Fruit fly (Drosophila melanogaster) whole organism, embryonic: ENCODE data around the gene Gcat.

ENCODE experiments used
- ATbp ChIP-seq: fragments of 200-800 bp; sonication (Bioruptor generic); optimal IDR thresholded peaks from 2 replicates; lab custom pipeline; 2017; ENCODE audit warnings: missing biosample characterization, mild to moderate bottlenecking, missing genetic modification characterization, missing genetic modification reagents
- Bgb ChIP-seq: fragments of 200-800 bp; sonication (Bioruptor generic); IDR thresholded peaks from 2 replicates; pipeline ENCODE4 v1.3.6; 2022; ENCODE audit warnings: missing biosample characterization, missing genetic modification characterization; ENCODE audit not compliant: partially characterized antibody
- BtbVII ChIP-seq: fragments of 200-800 bp; sonication (Bioruptor generic); optimal IDR thresholded peaks from 3 replicates; lab custom pipeline; 2017; ENCODE audit warnings: missing biosample characterization, mild to moderate bottlenecking, missing genetic modification characterization
- CG10147 ChIP-seq: fragments of 200-800 bp; sonication (Bioruptor generic); optimal IDR thresholded peaks from 2 replicates; lab custom pipeline; 2019; ENCODE audit warnings: missing biosample characterization, mild to moderate bottlenecking, missing genetic modification characterization, moderate library complexity
- CG10462 ChIP-seq: fragments of 200-800 bp; sonication (Bioruptor generic); optimal IDR thresholded peaks from 2 replicates; lab custom pipeline; 2016; ENCODE audit warnings: missing biosample characterization, missing genetic modification characterization
- CG10959 ChIP-seq: fragments of 200-800 bp; sonication (Bioruptor generic); IDR thresholded peaks from 2 replicates; pipeline ENCODE4 v1.3.6; 2022; ENCODE audit warnings: missing biosample characterization, missing genetic modification characterization
- CG11560 ChIP-seq: fragments of 200-800 bp; sonication (Bioruptor generic); IDR thresholded peaks from 3 replicates; pipeline ENCODE4 v1.3.6; 2022; ENCODE audit warnings: missing biosample characterization, missing genetic modification characterization
- CG12104 ChIP-seq: fragments of 200-800 bp; sonication (Bioruptor generic); optimal IDR thresholded peaks from 3 replicates; lab custom pipeline; 2016; ENCODE audit warnings: missing biosample characterization, missing genetic modification characterization
- CG1233 ChIP-seq: fragments of 200-800 bp; sonication (Bioruptor generic); optimal IDR thresholded peaks from 4 replicates; lab custom pipeline; 2018; ENCODE audit warnings: missing biosample characterization, mild to moderate bottlenecking, missing genetic modification characterization
- CG13424 ChIP-seq: fragments of 200-800 bp; sonication (Bioruptor generic); optimal IDR thresholded peaks from 2 replicates; lab custom pipeline; 2019; ENCODE audit warnings: missing biosample characterization, mild to moderate bottlenecking, missing genetic modification characterization, moderate library complexity
- CG14667 ChIP-seq: fragments of 200-800 bp; sonication (Bioruptor generic); IDR thresholded peaks from 2 replicates; pipeline ENCODE4 v1.3.6; 2022; ENCODE audit warnings: missing biosample characterization, missing genetic modification characterization
- CG14965 ChIP-seq: fragments of 200-800 bp; sonication (Bioruptor generic); optimal IDR thresholded peaks from 2 replicates; lab custom pipeline; 2016; ENCODE audit warnings: missing biosample characterization, missing genetic modification characterization, borderline replicate concordance
- CG16815 ChIP-seq: fragments of 200-800 bp; sonication (Bioruptor generic); optimal IDR thresholded peaks from 3 replicates; lab custom pipeline; 2017; ENCODE audit warnings: missing biosample characterization, mild to moderate bottlenecking, missing genetic modification characterization
- CG17361 ChIP-seq: fragments of 200-800 bp; sonication (Bioruptor generic); IDR thresholded peaks from 3 replicates; pipeline ENCODE4 v1.3.6; 2022; ENCODE audit warnings: missing biosample characterization, missing genetic modification characterization
- CG18262 ChIP-seq: fragments of 200-800 bp; optimal IDR thresholded peaks from 3 replicates; lab custom pipeline; 2019; ENCODE audit warnings: missing biosample characterization, mild to moderate bottlenecking, missing genetic modification characterization, moderate library complexity
- CG3065 ChIP-seq: fragments of 200-800 bp; sonication (Bioruptor generic); optimal IDR thresholded peaks from 2 replicates; lab custom pipeline; 2016; ENCODE audit warnings: missing biosample characterization, missing genetic modification characterization
- CG3163 ChIP-seq: fragments of 200-800 bp; sonication (Bioruptor generic); optimal IDR thresholded peaks from 3 replicates; lab custom pipeline; 2016; ENCODE audit warnings: missing biosample characterization, missing genetic modification characterization
- CG3995 ChIP-seq: fragments of 200-800 bp; sonication (Bioruptor generic); optimal IDR thresholded peaks from 3 replicates; lab custom pipeline; 2016; ENCODE audit warnings: missing biosample characterization, missing genetic modification characterization
- CG5180 ChIP-seq: fragments of 200-800 bp; sonication (Bioruptor generic); optimal IDR thresholded peaks from 3 replicates; lab custom pipeline; 2017; ENCODE audit warnings: missing biosample characterization, missing genetic modification characterization, mild to moderate bottlenecking, moderate library complexity, missing genetic modification reagents
- CG6683 ChIP-seq: fragments of 200-800 bp; sonication (Bioruptor generic); optimal IDR thresholded peaks from 2 replicates; lab custom pipeline; 2017; ENCODE audit warnings: missing biosample characterization, mild to moderate bottlenecking, missing genetic modification characterization, missing genetic modification reagents
- CG8281 ChIP-seq: fragments of 200-800 bp; sonication (Bioruptor generic); optimal IDR thresholded peaks from 2 replicates; lab custom pipeline; 2018; ENCODE audit warnings: missing biosample characterization, mild to moderate bottlenecking, missing genetic modification characterization, moderate library complexity
- CG9932 ChIP-seq: fragments of 200-800 bp; sonication (Bioruptor generic); IDR thresholded peaks from 2 replicates; pipeline ENCODE4 v1.3.6; 2022; ENCODE audit warnings: missing biosample characterization, missing genetic modification characterization
- Eip74EF ChIP-seq, 2 experiments: fragments of 200-800 bp in 1 of 2; fragments of >200 bp in 1 of 2; sonication (Bioruptor generic) in 1 of 2; optimal IDR thresholded peaks; 2 replicates each; lab custom pipeline; 2017 to 2019; ENCODE audit warnings: missing biosample characterization in 2 of 2, missing genetic modification characterization in 2 of 2, mild to moderate bottlenecking in 1 of 2, moderate library complexity in 1 of 2
- Ets97D ChIP-seq: fragments of 200-800 bp; sonication (Bioruptor generic); optimal IDR thresholded peaks from 3 replicates; lab custom pipeline; 2016; ENCODE audit warnings: missing biosample characterization, missing genetic modification characterization
- HLHmδ ChIP-seq: fragments of 200-800 bp; sonication (Bioruptor generic); optimal IDR thresholded peaks from 2 replicates; lab custom pipeline; 2018; ENCODE audit warnings: missing biosample characterization, mild to moderate bottlenecking, missing genetic modification characterization, moderate library complexity
- HmgZ ChIP-seq: fragments of 200-800 bp; sonication (Bioruptor generic); optimal IDR thresholded peaks from 2 replicates; lab custom pipeline; 2018; ENCODE audit warnings: missing biosample characterization, mild to moderate bottlenecking, missing genetic modification characterization
- NK7.1 ChIP-seq: fragments of 200-800 bp; sonication (Bioruptor generic); optimal IDR thresholded peaks from 3 replicates; lab custom pipeline; 2016; ENCODE audit warnings: missing biosample characterization, missing genetic modification characterization
- Nf-YA ChIP-seq: fragments of 200-800 bp; sonication (Bioruptor generic); IDR thresholded peaks from 2 replicates; pipeline ENCODE4 v1.3.6; 2022; ENCODE audit warnings: missing biosample characterization, missing genetic modification characterization
- Poxn ChIP-seq: fragments of 200-800 bp; sonication (Bioruptor generic); IDR thresholded peaks from 2 replicates; pipeline ENCODE4 v1.3.6; 2022; ENCODE audit warnings: missing biosample characterization, missing genetic modification characterization
- Sin3A ChIP-seq: fragments of >200 bp; optimal IDR thresholded peaks from 2 replicates; lab custom pipeline; 2018
- Taf1 ChIP-seq: fragments of 200-800 bp; sonication (Bioruptor generic); IDR thresholded peaks from 2 replicates; pipeline ENCODE4 v1.3.6; 2022; ENCODE audit warnings: missing biosample characterization, missing genetic modification characterization
- Tbp ChIP-seq: fragments of >200 bp; optimal IDR thresholded peaks from 2 replicates; lab custom pipeline; 2018; ENCODE audit warnings: missing biosample characterization, missing genetic modification characterization
- al ChIP-seq: fragments of 200-800 bp; sonication (Bioruptor generic); IDR thresholded peaks from 2 replicates; pipeline ENCODE4 v1.3.6; 2022; ENCODE audit warnings: missing biosample characterization, missing genetic modification characterization
- ara ChIP-seq: fragments of 200-800 bp; sonication (Bioruptor generic); IDR thresholded peaks from 2 replicates; pipeline ENCODE4 v1.3.6; 2022; ENCODE audit warnings: missing biosample characterization, missing genetic modification characterization
- bcd ChIP-seq: fragments of 200-800 bp; sonication (Bioruptor generic); optimal IDR thresholded peaks from 2 replicates; lab custom pipeline; 2017; ENCODE audit warnings: missing biosample characterization, mild to moderate bottlenecking, missing genetic modification characterization
- br ChIP-seq: fragments of >200 bp; optimal IDR thresholded peaks from 2 replicates; lab custom pipeline; 2017
- ci ChIP-seq: fragments of 200-800 bp; sonication (Bioruptor generic); IDR thresholded peaks from 3 replicates; pipeline ENCODE4 v1.3.6; 2022; ENCODE audit warnings: missing biosample characterization, missing genetic modification characterization
- da ChIP-seq: fragments of 200-800 bp; sonication (Bioruptor generic); optimal IDR thresholded peaks from 2 replicates; lab custom pipeline; 2016; ENCODE audit warnings: missing biosample characterization, missing genetic modification characterization
- dysf ChIP-seq: fragments of 200-800 bp; sonication (Bioruptor generic); IDR thresholded peaks from 3 replicates; pipeline ENCODE4 v1.3.6; 2022; ENCODE audit warnings: missing biosample characterization, missing genetic modification characterization
- ftz-f1 ChIP-seq: fragments of 200-800 bp; sonication (Bioruptor generic); optimal IDR thresholded peaks from 2 replicates; lab custom pipeline; 2016; ENCODE audit warnings: missing biosample characterization, missing genetic modification characterization
- gce ChIP-seq: fragments of 200-800 bp; sonication (Bioruptor generic); IDR thresholded peaks from 3 replicates; pipeline ENCODE4 v1.3.6; 2022; ENCODE audit warnings: missing biosample characterization, missing genetic modification characterization
- ind ChIP-seq: fragments of 200-800 bp; sonication (Bioruptor generic); optimal IDR thresholded peaks from 3 replicates; lab custom pipeline; 2016; ENCODE audit warnings: missing biosample characterization, missing genetic modification characterization
- lmd ChIP-seq: fragments of 200-800 bp; sonication (Bioruptor generic); IDR thresholded peaks from 2 replicates; pipeline ENCODE4 v1.3.6; 2022; ENCODE audit warnings: missing biosample characterization, missing genetic modification characterization
- nom ChIP-seq: fragments of 200-800 bp; sonication (Bioruptor generic); optimal IDR thresholded peaks from 2 replicates; lab custom pipeline; 2017; ENCODE audit warnings: missing biosample characterization, missing genetic modification characterization, mild to moderate bottlenecking, moderate library complexity, missing genetic modification reagents
- org-1 ChIP-seq: fragments of 200-800 bp; sonication (Bioruptor generic); optimal IDR thresholded peaks from 2 replicates; lab custom pipeline; 2017; ENCODE audit warnings: missing biosample characterization, missing genetic modification characterization
- otp ChIP-seq: fragments of 200-800 bp; sonication (Bioruptor generic); IDR thresholded peaks from 3 replicates; pipeline ENCODE4, ENCODE4 v1.3.6; 2022; ENCODE audit warnings: missing biosample characterization, missing genetic modification characterization
- phol ChIP-seq: fragments of 200-800 bp; sonication (Bioruptor generic); optimal IDR thresholded peaks from 3 replicates; lab custom pipeline; 2018; ENCODE audit warnings: missing biosample characterization, mild to moderate bottlenecking, missing genetic modification characterization, moderate library complexity
- pita ChIP-seq: fragments of 200-800 bp; sonication (Bioruptor generic); optimal IDR thresholded peaks from 2 replicates; lab custom pipeline; 2017; ENCODE audit warnings: missing biosample characterization, mild to moderate bottlenecking, missing genetic modification characterization
- pros ChIP-seq: fragments of 200-800 bp; sonication (Bioruptor generic); optimal IDR thresholded peaks from 3 replicates; lab custom pipeline; 2019; ENCODE audit warnings: missing biosample characterization, mild to moderate bottlenecking, missing genetic modification characterization, moderate library complexity
- slp2 ChIP-seq: fragments of 200-800 bp; sonication (Bioruptor generic); optimal IDR thresholded peaks from 2 replicates; lab custom pipeline; 2016; ENCODE audit warnings: missing biosample characterization, missing genetic modification characterization
- sqz ChIP-seq: fragments of 200-800 bp; sonication (Bioruptor generic); optimal IDR thresholded peaks from 3 replicates; lab custom pipeline; 2018; ENCODE audit warnings: missing biosample characterization, mild to moderate bottlenecking, missing genetic modification characterization
- unpg ChIP-seq: fragments of 200-800 bp; sonication (Bioruptor generic); optimal IDR thresholded peaks from 3 replicates; lab custom pipeline; 2018; ENCODE audit warnings: missing biosample characterization, mild to moderate bottlenecking, missing genetic modification characterization, moderate library complexity
- vnd ChIP-seq: fragments of 200-800 bp; sonication (Bioruptor generic); IDR thresholded peaks from 3 replicates; pipeline ENCODE4 v1.3.6; 2022; ENCODE audit warnings: missing biosample characterization, missing genetic modification characterization; ENCODE audit not compliant: partially characterized antibody

Gene Gcat

dm6 chr3L:11789773-11790172 lies 10.9 kb downstream of the Gcat start, which contains the start of gene Pi3K68D (continued):
- TF ChIP-seq HLHmδ (GFP tag; lab: Kevin White, UChicago) (no peak), al (no peak), gce (GFP tag; lab: Robert Waterston, UW) (no peak), pita (GFP tag; lab: Kevin White, UChicago) (peak; percentile 81), CG5180 (GFP tag; lab: Kevin White, UChicago) (no peak), slp2 (GFP tag; lab: Kevin White, UChicago) (peak; percentile 2), Poxn (GFP tag; lab: Robert Waterston, UW) (no peak), sqz (GFP tag; lab: Kevin White, UChicago) (no peak), BtbVII (GFP tag; lab: Kevin White, UChicago) (no peak), CG3163 (GFP tag; lab: Kevin White, UChicago) (no peak), CG9932 (GFP tag; lab: Robert Waterston, UW) (peak; percentile 43; the same call in 1 of the 2 replicates), dysf (GFP tag; lab: Robert Waterston, UW) (no peak), ATbp (GFP tag; lab: Kevin White, UChicago) (no peak), CG18262 (tag; lab: Kevin White, UChicago) (no peak), CG3065 (GFP tag; lab: Kevin White, UChicago) (no peak), CG6683 (no peak), unpg (GFP tag; lab: Kevin White, UChicago) (no peak), CG14667 (GFP tag; lab: Robert Waterston, UW) (no peak), CG10147 (peak; percentile 1), otp (no peak), phol (tag; lab: Kevin White, UChicago) (peak; percentile 47), org-1 (GFP tag; lab: Kevin White, UChicago) (no peak), br (lab: Kevin White, UChicago) (no peak), ci (GFP tag; lab: Robert Waterston, UW) (no peak), CG17361 (GFP tag; lab: Robert Waterston, UW) (no peak), CG12104 (GFP tag; lab: Kevin White, UChicago) (no peak), bcd (GFP tag; lab: Kevin White, UChicago) (no peak), ftz-f1 (no peak), CG11560 (tag; lab: Robert Waterston, UW) (peak; percentile 49; the same call in 1 of the 3 replicates), ara (no peak), CG8281 (tag; lab: Kevin White, UChicago) (no peak), Bgb (GFP tag; lab: Robert Waterston, UW) (peak; percentile 97), CG10462 (no peak), Sin3A (lab: Kevin White, UChicago) (peak; percentile 12), Eip74EF (GFP tag; optimal IDR thresholded peaks at IDR 0.05; lab: Kevin White, UChicago) (no peak), Tbp (GFP tag; lab: Kevin White, UChicago) (no peak), CG13424 (tag; lab: Kevin White, UChicago) (no peak), pros (GFP tag; lab: Kevin White, UChicago) (no peak), da (GFP tag; lab: Kevin White, UChicago) (no peak), ind (GFP tag; lab: Kevin White, UChicago) (no peak), CG3995 (GFP tag; lab: Kevin White, UChicago) (peak; percentile 71), vnd (GFP tag; lab: Robert Waterston, UW) (peak; percentile 88), HmgZ (peak; percentile 80), Nf-YA (GFP tag; lab: Robert Waterston, UW) (no peak), Taf1 (GFP tag; lab: Robert Waterston, UW) (no peak), lmd (GFP tag; lab: Robert Waterston, UW) (no peak), CG16815 (GFP tag; lab: Kevin White, UChicago) (no peak), CG10959 (GFP tag; lab: Robert Waterston, UW) (no peak), NK7.1 (no peak), nom (GFP tag; lab: Kevin White, UChicago) (no peak), CG14965 (GFP tag; lab: Kevin White, UChicago) (no peak), Ets97D (GFP tag; lab: Kevin White, UChicago) (peak; percentile 83), CG1233 (GFP tag; lab: Kevin White, UChicago) (no peak)
